Fruit fly (Drosophila melanogaster) whole organism, embryonic: ENCODE results near the gene Utx.

Experiments
- Blimp-1 ChIP-seq: fragments of 200-800 bp; sonication (Bioruptor generic); optimal IDR thresholded peaks from 3 replicates; lab custom pipeline; 2018; ENCODE audit warnings: missing biosample characterization, missing genetic modification characterization, mild to moderate bottlenecking, moderate library complexity, missing genetic modification reagents
- CG10147 ChIP-seq: fragments of 200-800 bp; sonication (Bioruptor generic); optimal IDR thresholded peaks from 2 replicates; lab custom pipeline; 2019; ENCODE audit warnings: missing biosample characterization, mild to moderate bottlenecking, missing genetic modification characterization, moderate library complexity
- CG10431 ChIP-seq: fragments of 200-800 bp; sonication (Bioruptor generic); optimal IDR thresholded peaks from 3 replicates; lab custom pipeline; 2018; ENCODE audit warnings: missing biosample characterization, mild to moderate bottlenecking, missing genetic modification characterization
- CG1233 ChIP-seq: fragments of 200-800 bp; sonication (Bioruptor generic); optimal IDR thresholded peaks from 4 replicates; lab custom pipeline; 2018; ENCODE audit warnings: missing biosample characterization, mild to moderate bottlenecking, missing genetic modification characterization
- CG12769 ChIP-seq: fragments of 200-800 bp; sonication (Bioruptor generic); optimal IDR thresholded peaks from 2 replicates; lab custom pipeline; 2019; ENCODE audit warnings: missing biosample characterization, mild to moderate bottlenecking, missing genetic modification characterization, moderate library complexity
- CG14860 ChIP-seq: fragments of 200-800 bp; sonication (Bioruptor generic); IDR thresholded peaks from 3 replicates; pipeline ENCODE4 v1.3.6; 2022; ENCODE audit warnings: missing biosample characterization, missing genetic modification characterization; ENCODE audit not compliant: partially characterized antibody
- CG14965 ChIP-seq: fragments of 200-800 bp; sonication (Bioruptor generic); optimal IDR thresholded peaks from 2 replicates; lab custom pipeline; 2016; ENCODE audit warnings: missing biosample characterization, missing genetic modification characterization, borderline replicate concordance
- CG15601 ChIP-seq: fragments of 200-800 bp; sonication (Bioruptor generic); optimal IDR thresholded peaks from 3 replicates; lab custom pipeline; 2019; ENCODE audit warnings: missing biosample characterization, mild to moderate bottlenecking, missing genetic modification characterization, moderate library complexity
- CG18262 ChIP-seq: fragments of 200-800 bp; optimal IDR thresholded peaks from 3 replicates; lab custom pipeline; 2019; ENCODE audit warnings: missing biosample characterization, mild to moderate bottlenecking, missing genetic modification characterization, moderate library complexity
- CG2129 ChIP-seq: fragments of 200-800 bp; sonication (Bioruptor generic); IDR thresholded peaks from 2 replicates; pipeline ENCODE4 v1.3.6; 2022; ENCODE audit warnings: missing biosample characterization, missing genetic modification characterization; ENCODE audit not compliant: partially characterized antibody
- CG2875 ChIP-seq: fragments of 200-800 bp; sonication (Bioruptor generic); optimal IDR thresholded peaks from 2 replicates; lab custom pipeline; 2017; ENCODE audit warnings: missing biosample characterization, mild to moderate bottlenecking, missing genetic modification characterization, missing genetic modification reagents
- CG30431 ChIP-seq: fragments of 200-800 bp; sonication (Bioruptor generic); optimal IDR thresholded peaks from 2 replicates; lab custom pipeline; 2017; ENCODE audit warnings: missing biosample characterization, missing genetic modification characterization
- CG31388 ChIP-seq: fragments of 200-800 bp; sonication (Bioruptor generic); optimal IDR thresholded peaks from 2 replicates; lab custom pipeline; 2016; ENCODE audit warnings: missing biosample characterization, missing genetic modification characterization
- CG3407 ChIP-seq: fragments of 200-800 bp; sonication (Bioruptor generic); optimal IDR thresholded peaks from 2 replicates; lab custom pipeline; 2018; ENCODE audit warnings: missing biosample characterization, mild to moderate bottlenecking, missing genetic modification characterization
- CG34422 ChIP-seq: fragments of 200-800 bp; sonication (Bioruptor generic); IDR thresholded peaks from 3 replicates; pipeline ENCODE4 v1.3.6; 2022; ENCODE audit warnings: missing biosample characterization, missing genetic modification characterization
- CG4328 ChIP-seq: fragments of 200-800 bp; sonication (Bioruptor generic); optimal IDR thresholded peaks from 3 replicates; lab custom pipeline; 2017; ENCODE audit warnings: missing biosample characterization, missing genetic modification reagents, missing genetic modification characterization
- CG4707 ChIP-seq: fragments of 200-800 bp; sonication (Bioruptor generic); optimal IDR thresholded peaks from 2 replicates; lab custom pipeline; 2018; ENCODE audit warnings: missing biosample characterization, mild to moderate bottlenecking, missing genetic modification characterization, moderate library complexity
- CG4730 ChIP-seq: fragments of 200-800 bp; sonication (Bioruptor generic); IDR thresholded peaks from 2 replicates; pipeline ENCODE4 v1.3.6; 2022; ENCODE audit warnings: missing biosample characterization, missing genetic modification characterization
- CG6175 ChIP-seq: fragments of 200-800 bp; sonication (Bioruptor generic); IDR thresholded peaks from 3 replicates; pipeline ENCODE4 v1.3.6; 2022; ENCODE audit warnings: missing biosample characterization, missing genetic modification characterization
- CG6854 ChIP-seq: fragments of 200-800 bp; sonication (Bioruptor generic); optimal IDR thresholded peaks from 3 replicates; lab custom pipeline; 2017; ENCODE audit warnings: missing biosample characterization, mild to moderate bottlenecking, missing genetic modification characterization
- CG8924 ChIP-seq: fragments of 200-800 bp; optimal IDR thresholded peaks from 3 replicates; lab custom pipeline; 2019; ENCODE audit warnings: missing biosample characterization, mild to moderate bottlenecking, missing genetic modification characterization, moderate library complexity
- CG8944 ChIP-seq: fragments of 200-800 bp; sonication (Bioruptor generic); optimal IDR thresholded peaks from 3 replicates; lab custom pipeline; 2016; ENCODE audit warnings: missing biosample characterization, missing genetic modification characterization
- CG9876 ChIP-seq: fragments of 200-800 bp; sonication (Bioruptor generic); optimal IDR thresholded peaks from 2 replicates; lab custom pipeline; 2016; ENCODE audit warnings: missing biosample characterization, missing genetic modification characterization
- CkIIα-i1 ChIP-seq: fragments of 200-800 bp; sonication (Bioruptor generic); IDR thresholded peaks from 2 replicates; pipeline ENCODE4 v1.3.6; 2022; ENCODE audit warnings: missing biosample characterization, missing genetic modification characterization
- Dp ChIP-seq: fragments of 200-800 bp; sonication (Bioruptor generic); optimal IDR thresholded peaks from 2 replicates; lab custom pipeline; 2018; ENCODE audit warnings: missing biosample characterization, mild to moderate bottlenecking, missing genetic modification characterization, moderate library complexity
- Jarid2 ChIP-seq: fragments of 200-800 bp; sonication (Bioruptor generic); optimal IDR thresholded peaks from 3 replicates; lab custom pipeline; 2017; ENCODE audit warnings: mild to moderate bottlenecking, missing biosample characterization, missing genetic modification reagents, missing genetic modification characterization
- MBD-R2 ChIP-seq: fragments of 200-800 bp; sonication (Bioruptor generic); IDR thresholded peaks from 2 replicates; pipeline ENCODE4 v1.3.6; 2022; ENCODE audit warnings: missing biosample characterization, missing genetic modification characterization
- MESR4 ChIP-seq: fragments of 200-800 bp; sonication (Bioruptor generic); optimal IDR thresholded peaks from 2 replicates; lab custom pipeline; 2018; ENCODE audit warnings: missing biosample characterization, mild to moderate bottlenecking, missing genetic modification characterization, moderate library complexity
- MTF-1 ChIP-seq: fragments of 200-800 bp; sonication (Bioruptor generic); optimal IDR thresholded peaks from 2 replicates; lab custom pipeline; 2018; ENCODE audit warnings: missing biosample characterization, mild to moderate bottlenecking, missing genetic modification characterization, borderline replicate concordance
- Max ChIP-seq: fragments of 200-800 bp; sonication (Bioruptor generic); optimal IDR thresholded peaks from 2 replicates; lab custom pipeline; 2016; ENCODE audit warnings: missing biosample characterization, mild to moderate bottlenecking, missing genetic modification characterization
- Mrtf ChIP-seq: fragments of 200-800 bp; sonication (Bioruptor generic); IDR thresholded peaks from 3 replicates; pipeline ENCODE4 v1.3.6; 2022; ENCODE audit warnings: missing biosample characterization, missing genetic modification characterization
- Oaz ChIP-seq: fragments of 200-800 bp; sonication (Bioruptor generic); IDR thresholded peaks from 2 replicates; pipeline ENCODE4 v1.3.6; 2022; ENCODE audit warnings: missing biosample characterization, missing genetic modification characterization
- Usf ChIP-seq: fragments of 200-800 bp; sonication (Bioruptor generic); optimal IDR thresholded peaks from 2 replicates; lab custom pipeline; 2017; ENCODE audit warnings: missing genotype, missing biosample characterization, missing genetic modification characterization
- cas ChIP-seq: fragments of 200-800 bp; sonication (Bioruptor generic); IDR thresholded peaks from 2 replicates; pipeline ENCODE4 v1.3.6; 2022; ENCODE audit warnings: missing biosample characterization, missing genetic modification characterization
- cwo ChIP-seq: fragments of 200-800 bp; sonication (Bioruptor generic); optimal IDR thresholded peaks from 3 replicates; lab custom pipeline; 2017; ENCODE audit warnings: missing biosample characterization, missing genetic modification characterization, mild to moderate bottlenecking, moderate library complexity, missing genetic modification reagents
- dm ChIP-seq: fragments of 200-800 bp; sonication (Bioruptor generic); optimal IDR thresholded peaks from 3 replicates; lab custom pipeline; 2016; ENCODE audit warnings: missing biosample characterization, missing genetic modification characterization
- gro ChIP-seq: fragments of 200-800 bp; sonication (Bioruptor generic); optimal IDR thresholded peaks from 2 replicates; lab custom pipeline; 2016; ENCODE audit warnings: missing biosample characterization, missing genetic modification characterization
- hb ChIP-seq: fragments of 200-800 bp; sonication (Bioruptor generic); IDR thresholded peaks from 3 replicates; pipeline ENCODE4 v1.3.6; 2022; ENCODE audit warnings: missing biosample characterization, missing genetic modification characterization; ENCODE audit not compliant: partially characterized antibody
- hbn ChIP-seq: fragments of 200-800 bp; sonication (Bioruptor generic); IDR thresholded peaks from 2 replicates; pipeline ENCODE4 v1.3.6; 2022; ENCODE audit warnings: missing biosample characterization, missing genetic modification characterization; ENCODE audit not compliant: partially characterized antibody
- jing ChIP-seq: fragments of 200-800 bp; sonication (Bioruptor generic); optimal IDR thresholded peaks from 2 replicates; lab custom pipeline; 2018; ENCODE audit warnings: missing biosample characterization, mild to moderate bottlenecking, missing genetic modification characterization
- luna ChIP-seq: fragments of 200-800 bp; sonication (Bioruptor generic); optimal IDR thresholded peaks from 2 replicates; lab custom pipeline; 2016; ENCODE audit warnings: missing biosample characterization, missing genetic modification characterization
- maf-S ChIP-seq: fragments of 200-800 bp; sonication (Bioruptor generic); optimal IDR thresholded peaks from 2 replicates; lab custom pipeline; 2016; ENCODE audit warnings: missing biosample characterization, missing genetic modification characterization
- org-1 ChIP-seq: fragments of 200-800 bp; sonication (Bioruptor generic); optimal IDR thresholded peaks from 2 replicates; lab custom pipeline; 2017; ENCODE audit warnings: missing biosample characterization, missing genetic modification characterization
- psq ChIP-seq: fragments of 200-800 bp; sonication (Bioruptor generic); optimal IDR thresholded peaks from 2 replicates; lab custom pipeline; 2017; ENCODE audit warnings: missing biosample characterization, missing genetic modification characterization
- run ChIP-seq: fragments of 200-800 bp; sonication (Bioruptor generic); optimal IDR thresholded peaks from 3 replicates; lab custom pipeline; 2018; ENCODE audit warnings: missing biosample characterization, mild to moderate bottlenecking, missing genetic modification characterization
- tap ChIP-seq: fragments of 200-800 bp; optimal IDR thresholded peaks from 3 replicates; lab custom pipeline; 2019; ENCODE audit warnings: missing biosample characterization, mild to moderate bottlenecking, missing genetic modification characterization, moderate library complexity
- toy ChIP-seq: fragments of 200-800 bp; sonication (Bioruptor generic); IDR thresholded peaks from 2 replicates; pipeline ENCODE4 v1.3.6; 2022; ENCODE audit warnings: missing biosample characterization, missing genetic modification characterization
- unpg ChIP-seq: fragments of 200-800 bp; sonication (Bioruptor generic); optimal IDR thresholded peaks from 3 replicates; lab custom pipeline; 2018; ENCODE audit warnings: missing biosample characterization, mild to moderate bottlenecking, missing genetic modification characterization, moderate library complexity
- z ChIP-seq: fragments of 200-800 bp; sonication (Bioruptor generic); IDR thresholded peaks from 3 replicates; pipeline ENCODE4 v1.3.6; 2022; ENCODE audit warnings: missing biosample characterization, missing genetic modification characterization

The Utx gene

dm6 chr2L:10260750-10261493 lies 17.7 kb downstream of the Utx start, which contains the start of gene Pten (continued):
- TF ChIP-seq CG3407 (no peak), Blimp-1 (GFP tag; lab: Kevin White, UChicago) (no peak), CG10147 (GFP tag; lab: Kevin White, UChicago) (peak; percentile 38), CG15601 (no peak), MBD-R2 (GFP tag; lab: Robert Waterston, UW) (peak; percentile 44; the same call in 1 of the 2 replicates), CG8924 (peak; percentile 80), luna (peak; percentile 45), CG14965 (no peak), hbn (GFP tag; lab: Robert Waterston, UW) (peak; percentile 62), Max (GFP tag; lab: Kevin White, UChicago) (peak; percentile 79), cwo (no peak), Jarid2 (no peak), MESR4 (GFP tag; lab: Kevin White, UChicago) (peak; percentile 92), jing (GFP tag; lab: Kevin White, UChicago) (no peak), Usf (GFP tag; lab: Kevin White, UChicago) (no peak), CG12769 (no peak), hb (GFP tag; lab: Robert Waterston, UW) (peak; percentile 87; the same call in 2 of the 3 replicates), psq (GFP tag; lab: Kevin White, UChicago) (peak; percentile 33), z (no peak), CkIIα-i1 (GFP tag; lab: Robert Waterston, UW) (no peak), CG4730 (GFP tag; lab: Robert Waterston, UW) (no peak), CG6175 (no peak), CG4328 (GFP tag; lab: Kevin White, UChicago) (peak; percentile 45), org-1 (GFP tag; lab: Kevin White, UChicago) (no peak), toy (GFP tag; lab: Robert Waterston, UW) (no peak), CG34422 (GFP tag; lab: Robert Waterston, UW) (0 out of 3 replicates have a peak, but pooled peaks have one; percentile 19), CG2875 (GFP tag; lab: Kevin White, UChicago) (no peak), cas (GFP tag; lab: Robert Waterston, UW) (no peak), Mrtf (GFP tag; lab: Robert Waterston, UW) (no peak), CG9876 (GFP tag; lab: Kevin White, UChicago) (no peak), CG10431 (GFP tag; lab: Kevin White, UChicago) (peak; percentile 26), CG31388 (no peak), CG30431 (GFP tag; lab: Kevin White, UChicago) (no peak), maf-S (GFP tag; lab: Kevin White, UChicago) (peak; percentile 64), CG14860 (GFP tag; lab: Robert Waterston, UW) (peak; percentile 87), CG2129 (GFP tag; lab: Robert Waterston, UW) (peak; percentile 73), CG8944 (GFP tag; lab: Kevin White, UChicago) (peak; percentile 37), Oaz (GFP tag; lab: Robert Waterston, UW) (no peak), CG6854 (GFP tag; lab: Kevin White, UChicago) (peak; percentile 5), dm (no peak), unpg (GFP tag; lab: Kevin White, UChicago) (peak; percentile 41), CG1233 (peak; percentile 68), Dp (GFP tag; lab: Kevin White, UChicago) (peak; percentile 28), gro (GFP tag; lab: Kevin White, UChicago) (peak; percentile 59), MTF-1 (GFP tag; lab: Kevin White, UChicago) (no peak), run (tag; lab: Kevin White, UChicago) (no peak), CG18262 (tag; lab: Kevin White, UChicago) (peak; percentile 84), CG4707 (GFP tag; lab: Kevin White, UChicago) (peak; percentile 61), tap (tag; lab: Kevin White, UChicago) (no peak)
